Fruit fly (Drosophila melanogaster) whole organism, embryonic: ENCODE measurements around the gene CG12945.

Experiments used
- Atf-2 ChIP-seq: fragments of 200-800 bp; sonication (Bioruptor generic); optimal IDR thresholded peaks from 2 replicates; lab custom pipeline; 2016; ENCODE audit warnings: missing biosample characterization, missing genetic modification characterization
- Bdp1 ChIP-seq: fragments of 200-800 bp; sonication (Bioruptor generic); optimal IDR thresholded peaks from 3 replicates; lab custom pipeline; 2016; ENCODE audit warnings: missing biosample characterization, missing genetic modification characterization
- Blimp-1 ChIP-seq: fragments of 200-800 bp; sonication (Bioruptor generic); optimal IDR thresholded peaks from 3 replicates; lab custom pipeline; 2018; ENCODE audit warnings: missing biosample characterization, missing genetic modification characterization, mild to moderate bottlenecking, moderate library complexity, missing genetic modification reagents
- CG11723 ChIP-seq: fragments of 200-800 bp; sonication (Bioruptor generic); optimal IDR thresholded peaks from 2 replicates; lab custom pipeline; 2017; ENCODE audit warnings: missing biosample characterization, mild to moderate bottlenecking, missing genetic modification characterization
- CG12659 ChIP-seq: fragments of 200-800 bp; sonication (Bioruptor generic); optimal IDR thresholded peaks from 3 replicates; lab custom pipeline; 2017; ENCODE audit warnings: mild to moderate bottlenecking, missing biosample characterization, missing genetic modification reagents, missing genetic modification characterization
- CG15479 ChIP-seq: fragments of 200-800 bp; sonication (Bioruptor generic); optimal IDR thresholded peaks from 3 replicates; lab custom pipeline; 2019; ENCODE audit warnings: missing biosample characterization, mild to moderate bottlenecking, missing genetic modification characterization, moderate library complexity
- CG15601 ChIP-seq: fragments of 200-800 bp; sonication (Bioruptor generic); optimal IDR thresholded peaks from 3 replicates; lab custom pipeline; 2019; ENCODE audit warnings: missing biosample characterization, mild to moderate bottlenecking, missing genetic modification characterization, moderate library complexity
- CG15696 ChIP-seq: fragments of 200-800 bp; sonication (Bioruptor generic); optimal IDR thresholded peaks from 2 replicates; lab custom pipeline; 2019; ENCODE audit warnings: missing biosample characterization, mild to moderate bottlenecking, missing genetic modification characterization, moderate library complexity
- CG1603 ChIP-seq: fragments of 200-800 bp; sonication (Bioruptor generic); optimal IDR thresholded peaks from 2 replicates; lab custom pipeline; 2019; ENCODE audit warnings: missing biosample characterization, mild to moderate bottlenecking, missing genetic modification characterization, moderate library complexity
- CG16815 ChIP-seq: fragments of 200-800 bp; sonication (Bioruptor generic); optimal IDR thresholded peaks from 3 replicates; lab custom pipeline; 2017; ENCODE audit warnings: missing biosample characterization, mild to moderate bottlenecking, missing genetic modification characterization
- CG17359 ChIP-seq: fragments of 200-800 bp; sonication (Bioruptor generic); optimal IDR thresholded peaks from 3 replicates; lab custom pipeline; 2018; ENCODE audit warnings: missing biosample characterization, mild to moderate bottlenecking, missing genetic modification characterization, moderate library complexity
- CG18619 ChIP-seq: fragments of 200-800 bp; sonication (Bioruptor generic); optimal IDR thresholded peaks from 3 replicates; lab custom pipeline; 2017; ENCODE audit warnings: missing biosample characterization, mild to moderate bottlenecking, missing genetic modification characterization
- CG2120 ChIP-seq: fragments of 200-800 bp; sonication (Bioruptor generic); optimal IDR thresholded peaks from 3 replicates; lab custom pipeline; 2016; ENCODE audit warnings: missing biosample characterization, missing genetic modification characterization
- CG30020 ChIP-seq: fragments of 200-800 bp; optimal IDR thresholded peaks from 2 replicates; lab custom pipeline; 2019; ENCODE audit warnings: missing biosample characterization, mild to moderate bottlenecking, missing genetic modification characterization, moderate library complexity
- CG3726 ChIP-seq: fragments of 200-800 bp; sonication (Bioruptor generic); IDR thresholded peaks from 3 replicates; pipeline ENCODE4, ENCODE4 v1.3.6; 2022; ENCODE audit warnings: missing biosample characterization, missing genetic modification characterization
- CG4730 ChIP-seq: fragments of 200-800 bp; sonication (Bioruptor generic); IDR thresholded peaks from 2 replicates; pipeline ENCODE4 v1.3.6; 2022; ENCODE audit warnings: missing biosample characterization, missing genetic modification characterization
- CG4854 ChIP-seq: fragments of 200-800 bp; sonication (Bioruptor generic); optimal IDR thresholded peaks from 2 replicates; lab custom pipeline; 2016; ENCODE audit warnings: missing biosample characterization, missing genetic modification characterization, inconsistent platforms
- CG6765 ChIP-seq: fragments of 200-800 bp; sonication (Bioruptor generic); optimal IDR thresholded peaks from 3 replicates; lab custom pipeline; 2017; ENCODE audit warnings: missing biosample characterization, mild to moderate bottlenecking, missing genetic modification characterization
- CG7786 ChIP-seq: fragments of 200-800 bp; sonication (Bioruptor generic); optimal IDR thresholded peaks from 2 replicates; lab custom pipeline; 2016; ENCODE audit warnings: missing biosample characterization, missing genetic modification characterization
- CG7839 ChIP-seq: fragments of 200-800 bp; sonication (Bioruptor generic); optimal IDR thresholded peaks from 3 replicates; lab custom pipeline; 2018; ENCODE audit warnings: missing biosample characterization, mild to moderate bottlenecking, missing genetic modification characterization, moderate library complexity
- CG9932 ChIP-seq: fragments of 200-800 bp; sonication (Bioruptor generic); IDR thresholded peaks from 2 replicates; pipeline ENCODE4 v1.3.6; 2022; ENCODE audit warnings: missing biosample characterization, missing genetic modification characterization
- CTCF ChIP-seq: fragments of 200-800 bp; sonication (Bioruptor generic); optimal IDR thresholded peaks from 2 replicates; lab custom pipeline; 2017; ENCODE audit warnings: missing biosample characterization, mild to moderate bottlenecking, missing genetic modification characterization, moderate library complexity
- Chrac-16 ChIP-seq: fragments of 200-800 bp; sonication (Bioruptor generic); optimal IDR thresholded peaks from 3 replicates; lab custom pipeline; 2016; ENCODE audit warnings: missing biosample characterization, missing genetic modification characterization
- Dad ChIP-seq: fragments of 200-800 bp; sonication (Bioruptor generic); optimal IDR thresholded peaks from 3 replicates; lab custom pipeline; 2016; ENCODE audit warnings: missing biosample characterization, missing genetic modification characterization
- Dip3 ChIP-seq: fragments of 200-800 bp; sonication (Bioruptor generic); optimal IDR thresholded peaks from 3 replicates; lab custom pipeline; 2016; ENCODE audit warnings: missing biosample characterization, missing genetic modification characterization
- Dll ChIP-seq: fragments of 200-800 bp; sonication (Bioruptor generic); IDR thresholded peaks from 4 replicates; pipeline ENCODE4 v1.3.6; 2022; ENCODE audit warnings: missing biosample characterization, missing genetic modification characterization; ENCODE audit not compliant: partially characterized antibody
- E2f2 ChIP-seq: fragments of 200-800 bp; sonication (Bioruptor generic); IDR thresholded peaks from 2 replicates; pipeline ENCODE4 v1.3.6; 2022; ENCODE audit warnings: missing biosample characterization, missing genetic modification characterization
- Ets97D ChIP-seq: fragments of 200-800 bp; sonication (Bioruptor generic); optimal IDR thresholded peaks from 3 replicates; lab custom pipeline; 2016; ENCODE audit warnings: missing biosample characterization, missing genetic modification characterization
- Fer1 ChIP-seq: fragments of 200-800 bp; sonication (Bioruptor generic); optimal IDR thresholded peaks from 2 replicates; lab custom pipeline; 2017; ENCODE audit warnings: missing biosample characterization, mild to moderate bottlenecking, missing genetic modification characterization
- Gug ChIP-seq: fragments of 200-800 bp; sonication (Bioruptor generic); IDR thresholded peaks from 4 replicates; pipeline ENCODE4 v1.3.6; 2022; ENCODE audit warnings: missing biosample characterization, missing genetic modification characterization
- H2.0 ChIP-seq: fragments of 200-800 bp; sonication (Bioruptor generic); IDR thresholded peaks from 2 replicates; pipeline ENCODE4 v1.3.6; 2022; ENCODE audit warnings: missing biosample characterization, missing genetic modification characterization
- HmgZ ChIP-seq: fragments of 200-800 bp; sonication (Bioruptor generic); optimal IDR thresholded peaks from 2 replicates; lab custom pipeline; 2018; ENCODE audit warnings: missing biosample characterization, mild to moderate bottlenecking, missing genetic modification characterization
- Hsf ChIP-seq: fragments of 200-800 bp; sonication (Bioruptor generic); optimal IDR thresholded peaks from 3 replicates; lab custom pipeline; 2016; ENCODE audit warnings: missing biosample characterization, missing genetic modification characterization
- Mrtf ChIP-seq: fragments of 200-800 bp; sonication (Bioruptor generic); IDR thresholded peaks from 3 replicates; pipeline ENCODE4 v1.3.6; 2022; ENCODE audit warnings: missing biosample characterization, missing genetic modification characterization
- Sry-β ChIP-seq: fragments of 200-800 bp; sonication (Bioruptor generic); optimal IDR thresholded peaks from 2 replicates; lab custom pipeline; 2018; ENCODE audit warnings: missing biosample characterization, mild to moderate bottlenecking, missing genetic modification characterization, moderate library complexity
- Trl ChIP-seq, 3 experiments: fragments of >200 bp in 2 of 3; fragments of 200-800 bp in 1 of 3; sonication (Bioruptor generic) in 1 of 3; optimal IDR thresholded peaks; 2 replicates in 1 of 3; 3 replicates in 2 of 3; lab custom pipeline; 2016 to 2017; ENCODE audit warnings: missing biosample characterization in 1 of 3, missing genetic modification characterization in 1 of 3
- Usf ChIP-seq: fragments of 200-800 bp; sonication (Bioruptor generic); optimal IDR thresholded peaks from 2 replicates; lab custom pipeline; 2017; ENCODE audit warnings: missing genotype, missing biosample characterization, missing genetic modification characterization
- YL-1 ChIP-seq: fragments of 200-800 bp; sonication (Bioruptor generic); optimal IDR thresholded peaks from 3 replicates; lab custom pipeline; 2017; ENCODE audit warnings: missing biosample characterization, mild to moderate bottlenecking, missing genetic modification characterization
- bbx ChIP-seq: fragments of 200-800 bp; sonication (Bioruptor generic); IDR thresholded peaks from 2 replicates; pipeline ENCODE4 v1.3.6; 2022; ENCODE audit warnings: missing biosample characterization, missing genetic modification characterization; ENCODE audit not compliant: partially characterized antibody
- bcd ChIP-seq: fragments of 200-800 bp; sonication (Bioruptor generic); optimal IDR thresholded peaks from 2 replicates; lab custom pipeline; 2017; ENCODE audit warnings: missing biosample characterization, mild to moderate bottlenecking, missing genetic modification characterization
- chinmo ChIP-seq: fragments of 200-800 bp; sonication (Bioruptor generic); IDR thresholded peaks from 4 replicates; pipeline ENCODE4 v1.3.6; 2022; ENCODE audit warnings: missing biosample characterization, missing genetic modification characterization; ENCODE audit not compliant: partially characterized antibody
- crp ChIP-seq, 2 experiments: fragments of 200-800 bp; sonication (Bioruptor generic); optimal IDR thresholded peaks; 2 replicates in 1 of 2; 3 replicates in 1 of 2; lab custom pipeline; 2017; ENCODE audit warnings: missing biosample characterization in 2 of 2, missing genetic modification characterization in 2 of 2, mild to moderate bottlenecking in 1 of 2, moderate library complexity in 1 of 2
- grau ChIP-seq: fragments of 200-800 bp; optimal IDR thresholded peaks from 3 replicates; lab custom pipeline; 2019; ENCODE audit warnings: missing biosample characterization, mild to moderate bottlenecking, missing genetic modification characterization, moderate library complexity
- nom ChIP-seq: fragments of 200-800 bp; sonication (Bioruptor generic); optimal IDR thresholded peaks from 2 replicates; lab custom pipeline; 2017; ENCODE audit warnings: missing biosample characterization, missing genetic modification characterization, mild to moderate bottlenecking, moderate library complexity, missing genetic modification reagents
- pb ChIP-seq: fragments of 200-800 bp; sonication (Bioruptor generic); optimal IDR thresholded peaks from 3 replicates; lab custom pipeline; 2016; ENCODE audit warnings: missing biosample characterization, missing genetic modification characterization
- pho ChIP-seq: fragments of 200-800 bp; sonication (Bioruptor generic); optimal IDR thresholded peaks from 2 replicates; lab custom pipeline; 2016; ENCODE audit warnings: missing biosample characterization, missing genetic modification characterization
- phol ChIP-seq: fragments of 200-800 bp; sonication (Bioruptor generic); optimal IDR thresholded peaks from 3 replicates; lab custom pipeline; 2018; ENCODE audit warnings: missing biosample characterization, mild to moderate bottlenecking, missing genetic modification characterization, moderate library complexity
- unc-4 ChIP-seq: fragments of 200-800 bp; sonication (Bioruptor generic); IDR thresholded peaks from 2 replicates; pipeline ENCODE4 v1.3.6; 2022; ENCODE audit warnings: missing biosample characterization, missing genetic modification characterization; ENCODE audit not compliant: partially characterized antibody
- wdn ChIP-seq: fragments of 200-800 bp; sonication (Bioruptor generic); IDR thresholded peaks from 2 replicates; pipeline ENCODE4 v1.3.6; 2022; ENCODE audit warnings: missing biosample characterization, missing genetic modification characterization

Gene CG12945

DNA sequence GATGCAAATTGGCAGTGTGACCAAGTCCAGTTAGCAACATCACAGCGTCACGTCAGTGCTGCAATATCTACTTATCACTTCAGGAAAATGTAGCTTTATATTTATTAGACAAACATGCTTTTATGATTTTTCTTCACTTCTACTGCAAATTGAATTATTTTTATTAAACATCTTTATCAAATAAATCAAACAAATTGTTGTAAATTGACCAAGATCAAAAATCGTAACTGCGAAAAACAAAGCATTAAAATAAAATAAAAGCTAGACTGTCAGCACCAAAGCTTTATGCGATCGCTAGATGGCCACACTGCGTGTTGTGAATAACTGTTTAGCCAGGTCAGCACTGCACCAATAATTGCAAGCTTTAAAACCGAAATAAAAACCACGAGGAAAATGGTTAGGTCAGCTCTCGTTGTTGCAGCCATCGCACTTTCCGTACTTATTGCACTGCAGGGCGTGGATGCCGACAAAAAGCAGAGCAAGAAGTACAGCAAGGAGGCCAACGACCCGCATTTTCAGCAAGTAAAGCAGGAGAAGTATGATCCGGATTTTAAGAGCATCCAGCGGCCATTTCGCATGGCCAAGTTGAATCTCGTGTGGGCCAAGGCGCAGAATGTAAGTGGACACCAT lies at the start of gene CG12945, which contains the start of gene CG8507 (continued):
- TF ChIP-seq Usf (GFP tag; lab: Kevin White, UChicago) (no peak), Ets97D (GFP tag; lab: Kevin White, UChicago) (peak; percentile 44), wdn (GFP tag; lab: Robert Waterston, UW) (no peak), Trl (optimal IDR thresholded peaks at IDR 0.05; lab: Kevin White, UChicago) (no peak), Trl (GFP tag; optimal IDR thresholded peaks at IDR 0.05; lab: Kevin White, UChicago) (peak; percentile 4), E2f2 (GFP tag; lab: Robert Waterston, UW) (0 out of 2 replicates have a peak, but pooled peaks have one; percentile 31), CG7786 (peak; percentile 38), Mrtf (no peak), CG17359 (tag; lab: Kevin White, UChicago) (no peak), HmgZ (tag; lab: Kevin White, UChicago) (peak; percentile 77), Dad (GFP tag; lab: Kevin White, UChicago) (peak; percentile 26), Fer1 (peak; percentile 57), CG15601 (tag; lab: Kevin White, UChicago) (peak; percentile 35), CG1603 (tag; lab: Kevin White, UChicago) (peak; percentile 32), grau (tag; lab: Kevin White, UChicago) (peak; percentile 63), Gug (peak; percentile 36; the same call in 1 of the 4 replicates), CG9932 (GFP tag; lab: Robert Waterston, UW) (peak; percentile 67), H2.0 (no peak), phol (peak; percentile 68), CG6765 (no peak), CG4854 (GFP tag; lab: Kevin White, UChicago) (no peak), Hsf (peak; percentile 63), bbx (GFP tag; lab: Robert Waterston, UW) (0 out of 2 replicates have a peak, but pooled peaks have one; percentile 18), CG2120 (GFP tag; lab: Kevin White, UChicago) (peak; percentile 79), chinmo (GFP tag; lab: Robert Waterston, UW) (no peak), CG12659 (GFP tag; lab: Kevin White, UChicago) (peak; percentile 68), CG11723 (GFP tag; lab: Kevin White, UChicago) (no peak), Atf-2 (GFP tag; lab: Kevin White, UChicago) (peak; percentile 53), Blimp-1 (peak; percentile 28), Dll (GFP tag; lab: Robert Waterston, UW) (0 out of 4 replicates have a peak, but pooled peaks have one; percentile 37), pb (GFP tag; lab: Kevin White, UChicago) (no peak), Dip3 (GFP tag; lab: Kevin White, UChicago) (peak; percentile 52), nom (GFP tag; lab: Kevin White, UChicago) (peak; percentile 8), bcd (GFP tag; lab: Kevin White, UChicago) (peak; percentile 60), unc-4 (0 out of 2 replicates have a peak, but pooled peaks have one; percentile 31), CG15696 (tag; lab: Kevin White, UChicago) (peak; percentile 48), CTCF (no peak), CG15479 (GFP tag; lab: Kevin White, UChicago) (peak; percentile 8), YL-1 (GFP tag; lab: Kevin White, UChicago) (peak; percentile 47), CG4730 (no peak), CG30020 (peak; percentile 52), pho (peak; percentile 33), Bdp1 (GFP tag; lab: Kevin White, UChicago) (peak; percentile 14), Sry-β (GFP tag; lab: Kevin White, UChicago) (peak; percentile 96), CG7839 (tag; lab: Kevin White, UChicago) (no peak), crp (GFP tag; optimal IDR thresholded peaks at IDR 0.05; lab: Kevin White, UChicago) (peak in 1 of 2 experiments; percentile 8), CG18619 (GFP tag; lab: Kevin White, UChicago) (peak; percentile 14), CG3726 (GFP tag; lab: Robert Waterston, UW) (no peak), Chrac-16 (GFP tag; lab: Kevin White, UChicago) (peak; percentile 28), CG16815 (GFP tag; lab: Kevin White, UChicago) (peak; percentile 11)
